Fruit fly (Drosophila melanogaster) whole organism, prepupa: ENCODE measurements around the gene CG6154.

Experiments
- Blimp-1 ChIP-seq: fragments of 200-800 bp; sonication (Bioruptor generic); optimal IDR thresholded peaks from 3 replicates; lab custom pipeline; 2017; ENCODE audit warnings: missing biosample characterization, missing genetic modification characterization, mild to moderate bottlenecking, moderate library complexity, missing genetic modification reagents
- CG10631 ChIP-seq: fragments of 200-800 bp; sonication (Bioruptor generic); optimal IDR thresholded peaks from 2 replicates; lab custom pipeline; 2016; ENCODE audit warnings: missing biosample characterization, missing genetic modification characterization
- CG31627 ChIP-seq: fragments of 200-800 bp; sonication (Bioruptor generic); optimal IDR thresholded peaks from 3 replicates; lab custom pipeline; 2016; ENCODE audit warnings: missing biosample characterization, missing genetic modification characterization
- CG32006 ChIP-seq: fragments of 200-800 bp; sonication (Bioruptor generic); optimal IDR thresholded peaks from 3 replicates; lab custom pipeline; 2017; ENCODE audit warnings: missing biosample characterization, mild to moderate bottlenecking, missing genetic modification characterization
- CG4318 ChIP-seq: fragments of 200-800 bp; sonication (Bioruptor generic); optimal IDR thresholded peaks from 3 replicates; lab custom pipeline; 2017; ENCODE audit warnings: missing biosample characterization, mild to moderate bottlenecking, missing genetic modification characterization
- CG6276 ChIP-seq: fragments of 200-800 bp; sonication (Bioruptor generic); optimal IDR thresholded peaks from 2 replicates; lab custom pipeline; 2017; ENCODE audit warnings: missing biosample characterization, mild to moderate bottlenecking, missing genetic modification characterization
- CG7368 ChIP-seq: fragments of 200-800 bp; sonication (Bioruptor generic); optimal IDR thresholded peaks from 3 replicates; lab custom pipeline; 2016; ENCODE audit warnings: missing biosample characterization, missing genetic modification characterization
- CG8119 ChIP-seq: fragments of 200-800 bp; sonication (Bioruptor generic); IDR thresholded peaks from 3 replicates; pipeline ENCODE4 v1.3.6; 2022; ENCODE audit warnings: missing biosample characterization, missing genetic modification characterization
- Eip78C ChIP-seq: fragments of 200-800 bp; sonication (Bioruptor generic); peaks from one replicate; lab custom pipeline; 2016; ENCODE audit warnings: missing biosample characterization, missing genetic modification characterization
- Sox15 ChIP-seq: fragments of 200-800 bp; sonication (Bioruptor generic); optimal IDR thresholded peaks from 3 replicates; lab custom pipeline; 2016; ENCODE audit warnings: missing biosample characterization, missing genetic modification characterization
- eg ChIP-seq: fragments of 200-800 bp; sonication (Bioruptor generic); IDR thresholded peaks from 3 replicates; pipeline ENCODE4 v1.3.6; 2022; ENCODE audit warnings: missing biosample characterization, missing genetic modification characterization
- lz ChIP-seq: fragments of 200-800 bp; sonication (Bioruptor generic); optimal IDR thresholded peaks from 3 replicates; lab custom pipeline; 2016; ENCODE audit warnings: missing biosample characterization, missing genetic modification characterization
- ss ChIP-seq, 2 experiments: fragments of 200-800 bp; sonication (Bioruptor generic); optimal IDR thresholded peaks; 2 replicates in 1 of 2; 3 replicates in 1 of 2; lab custom pipeline; 2017 to 2018; ENCODE audit warnings: mild to moderate bottlenecking in 2 of 2, missing biosample characterization in 2 of 2, missing genetic modification characterization in 2 of 2, moderate library complexity in 1 of 2
- svp ChIP-seq: fragments of 200-800 bp; sonication (Bioruptor generic); peaks from one replicate; lab custom pipeline; 2016; ENCODE audit warnings: missing biosample characterization, missing genetic modification characterization

dm6 chr3R:26318857-26319256, 56.4 kb downstream of the CG6154 start:
- TF ChIP-seq CG6276 (no peak), svp (GFP tag; lab: Kevin White, UChicago) (no peak), CG8119 (no peak), lz (GFP tag; lab: Kevin White, UChicago) (no peak), CG7368 (GFP tag; lab: Kevin White, UChicago) (no peak), Blimp-1 (no peak), CG32006 (GFP tag; lab: Kevin White, UChicago) (no peak), CG31627 (GFP tag; lab: Kevin White, UChicago) (no peak), CG10631 (GFP tag; lab: Kevin White, UChicago) (no peak), ss (GFP tag; optimal IDR thresholded peaks at IDR 0.05; lab: Kevin White, UChicago) (no peak), CG4318 (no peak), Eip78C (peak; percentile 57), Sox15 (GFP tag; lab: Kevin White, UChicago) (no peak), eg (GFP tag; lab: Robert Waterston, UW) (no peak)
